Fruit fly (Drosophila melanogaster) whole organism, embryonic: ENCODE results near the gene CG3862.

Experiments used
- Ada2b ChIP-seq: fragments of 200-800 bp; sonication (Bioruptor generic); IDR thresholded peaks from 2 replicates; pipeline ENCODE4 v1.3.6; 2022; ENCODE audit warnings: missing biosample characterization, missing genetic modification characterization
- Atf6 ChIP-seq: fragments of 200-800 bp; sonication (Bioruptor generic); IDR thresholded peaks from 2 replicates; pipeline ENCODE4 v1.3.6; 2022; ENCODE audit warnings: missing biosample characterization, missing genetic modification characterization
- BtbVII ChIP-seq: fragments of 200-800 bp; sonication (Bioruptor generic); optimal IDR thresholded peaks from 3 replicates; lab custom pipeline; 2017; ENCODE audit warnings: missing biosample characterization, mild to moderate bottlenecking, missing genetic modification characterization
- Bteb2 ChIP-seq: fragments of 200-800 bp; sonication (Bioruptor generic); optimal IDR thresholded peaks from 2 replicates; lab custom pipeline; 2016; ENCODE audit warnings: missing biosample characterization, missing genetic modification characterization
- CG10462 ChIP-seq: fragments of 200-800 bp; sonication (Bioruptor generic); optimal IDR thresholded peaks from 2 replicates; lab custom pipeline; 2016; ENCODE audit warnings: missing biosample characterization, missing genetic modification characterization
- CG11696 ChIP-seq: fragments of 200-800 bp; sonication (Bioruptor generic); IDR thresholded peaks from 2 replicates; pipeline ENCODE4 v1.3.6; 2022; ENCODE audit warnings: missing biosample characterization, missing genetic modification characterization
- CG11723 ChIP-seq: fragments of 200-800 bp; sonication (Bioruptor generic); optimal IDR thresholded peaks from 2 replicates; lab custom pipeline; 2017; ENCODE audit warnings: missing biosample characterization, mild to moderate bottlenecking, missing genetic modification characterization
- CG12744 ChIP-seq: fragments of 200-800 bp; sonication (Bioruptor generic); optimal IDR thresholded peaks from 2 replicates; lab custom pipeline; 2016; ENCODE audit warnings: missing biosample characterization, missing genetic modification characterization
- CG1529 ChIP-seq: fragments of 200-800 bp; sonication (Bioruptor generic); optimal IDR thresholded peaks from 3 replicates; lab custom pipeline; 2018; ENCODE audit warnings: missing biosample characterization, missing genetic modification characterization
- CG16779 ChIP-seq: fragments of 200-800 bp; sonication (Bioruptor generic); IDR thresholded peaks from 2 replicates; pipeline ENCODE4 v1.3.6; 2022; ENCODE audit warnings: missing biosample characterization, missing genetic modification characterization
- CG16813 ChIP-seq: fragments of 200-800 bp; sonication (Bioruptor generic); IDR thresholded peaks from 3 replicates; pipeline ENCODE4 v1.3.6; 2022; ENCODE audit warnings: missing biosample characterization, missing genetic modification characterization; ENCODE audit not compliant: partially characterized antibody
- CG16815 ChIP-seq: fragments of 200-800 bp; sonication (Bioruptor generic); optimal IDR thresholded peaks from 3 replicates; lab custom pipeline; 2017; ENCODE audit warnings: missing biosample characterization, mild to moderate bottlenecking, missing genetic modification characterization
- CG17361 ChIP-seq: fragments of 200-800 bp; sonication (Bioruptor generic); IDR thresholded peaks from 3 replicates; pipeline ENCODE4 v1.3.6; 2022; ENCODE audit warnings: missing biosample characterization, missing genetic modification characterization
- CG18011 ChIP-seq: fragments of 200-800 bp; sonication (Bioruptor generic); optimal IDR thresholded peaks from 2 replicates; lab custom pipeline; 2017; ENCODE audit warnings: missing biosample characterization, missing genetic modification characterization, mild to moderate bottlenecking, moderate library complexity, missing genotype
- CG2199 ChIP-seq: fragments of 200-800 bp; sonication (Bioruptor generic); IDR thresholded peaks from 3 replicates; pipeline ENCODE4 v1.3.6; 2022; ENCODE audit warnings: missing biosample characterization, missing genetic modification characterization
- CG30431 ChIP-seq: fragments of 200-800 bp; sonication (Bioruptor generic); optimal IDR thresholded peaks from 2 replicates; lab custom pipeline; 2017; ENCODE audit warnings: missing biosample characterization, missing genetic modification characterization
- CG32767 ChIP-seq: fragments of 200-800 bp; sonication (Bioruptor generic); IDR thresholded peaks from 2 replicates; pipeline ENCODE4 v1.3.6; 2022; ENCODE audit warnings: missing biosample characterization, missing genetic modification characterization
- CG4404 ChIP-seq: fragments of 200-800 bp; sonication (Bioruptor generic); IDR thresholded peaks from 2 replicates; pipeline ENCODE4 v1.3.6; 2022; ENCODE audit warnings: missing biosample characterization, missing genetic modification characterization
- CG6765 ChIP-seq: fragments of 200-800 bp; sonication (Bioruptor generic); optimal IDR thresholded peaks from 3 replicates; lab custom pipeline; 2017; ENCODE audit warnings: missing biosample characterization, mild to moderate bottlenecking, missing genetic modification characterization
- CG7839 ChIP-seq: fragments of 200-800 bp; sonication (Bioruptor generic); optimal IDR thresholded peaks from 3 replicates; lab custom pipeline; 2018; ENCODE audit warnings: missing biosample characterization, mild to moderate bottlenecking, missing genetic modification characterization, moderate library complexity
- CG9215 ChIP-seq: fragments of 200-800 bp; sonication (Bioruptor generic); IDR thresholded peaks from 2 replicates; pipeline ENCODE4 v1.3.6; 2022; ENCODE audit warnings: missing biosample characterization, missing genetic modification characterization
- Dad ChIP-seq: fragments of 200-800 bp; sonication (Bioruptor generic); optimal IDR thresholded peaks from 3 replicates; lab custom pipeline; 2016; ENCODE audit warnings: missing biosample characterization, missing genetic modification characterization
- Deaf1 ChIP-seq: fragments of 200-800 bp; optimal IDR thresholded peaks from 3 replicates; lab custom pipeline; 2019; ENCODE audit warnings: missing biosample characterization, mild to moderate bottlenecking, missing genetic modification characterization, moderate library complexity
- Gsc ChIP-seq: fragments of 200-800 bp; sonication (Bioruptor generic); IDR thresholded peaks from 2 replicates; pipeline ENCODE4 v1.3.6; 2022; ENCODE audit warnings: missing biosample characterization, missing genetic modification characterization
- H2.0 ChIP-seq: fragments of 200-800 bp; sonication (Bioruptor generic); IDR thresholded peaks from 2 replicates; pipeline ENCODE4 v1.3.6; 2022; ENCODE audit warnings: missing biosample characterization, missing genetic modification characterization
- Hand ChIP-seq: fragments of 200-800 bp; sonication (Bioruptor generic); optimal IDR thresholded peaks from 2 replicates; lab custom pipeline; 2017; ENCODE audit warnings: mild to moderate bottlenecking, missing biosample characterization, missing genetic modification reagents, missing genetic modification characterization
- HmgD ChIP-seq: fragments of 200-800 bp; sonication (Bioruptor generic); optimal IDR thresholded peaks from 3 replicates; lab custom pipeline; 2016; ENCODE audit warnings: missing biosample characterization, missing genetic modification characterization
- Hr3 ChIP-seq: fragments of 200-800 bp; sonication (Bioruptor generic); optimal IDR thresholded peaks from 3 replicates; lab custom pipeline; 2016; ENCODE audit warnings: missing biosample characterization, missing genetic modification characterization
- MESR4 ChIP-seq: fragments of 200-800 bp; sonication (Bioruptor generic); optimal IDR thresholded peaks from 2 replicates; lab custom pipeline; 2018; ENCODE audit warnings: missing biosample characterization, mild to moderate bottlenecking, missing genetic modification characterization, moderate library complexity
- Myb ChIP-seq: fragments of 200-800 bp; sonication (Bioruptor generic); optimal IDR thresholded peaks from 2 replicates; lab custom pipeline; 2016; ENCODE audit warnings: missing biosample characterization, missing genetic modification characterization
- Oli ChIP-seq: fragments of 200-800 bp; sonication (Bioruptor generic); optimal IDR thresholded peaks from 2 replicates; lab custom pipeline; 2018; ENCODE audit warnings: missing biosample characterization, mild to moderate bottlenecking, missing genetic modification characterization, moderate library complexity
- Sin3A ChIP-seq: fragments of >200 bp; optimal IDR thresholded peaks from 2 replicates; lab custom pipeline; 2018
- Xrp1 ChIP-seq: fragments of 200-800 bp; sonication (Bioruptor generic); IDR thresholded peaks from 2 replicates; pipeline ENCODE4 v1.3.6; 2022; ENCODE audit warnings: missing biosample characterization, missing genetic modification characterization
- abd-A ChIP-seq: fragments of 200-800 bp; sonication (Bioruptor generic); optimal IDR thresholded peaks from 3 replicates; lab custom pipeline; 2019; ENCODE audit warnings: missing biosample characterization, mild to moderate bottlenecking, missing genetic modification characterization, moderate library complexity
- ac ChIP-seq: fragments of 200-800 bp; sonication (Bioruptor generic); optimal IDR thresholded peaks from 3 replicates; lab custom pipeline; 2017; ENCODE audit warnings: missing biosample characterization, mild to moderate bottlenecking, missing genetic modification characterization
- bowl ChIP-seq: fragments of 200-800 bp; sonication (Bioruptor generic); IDR thresholded peaks from 2 replicates; pipeline ENCODE4 v1.3.6; 2022; ENCODE audit warnings: missing biosample characterization, missing genetic modification characterization
- br ChIP-seq: fragments of >200 bp; optimal IDR thresholded peaks from 2 replicates; lab custom pipeline; 2017
- caup ChIP-seq: fragments of 200-800 bp; sonication (Bioruptor generic); optimal IDR thresholded peaks from 3 replicates; lab custom pipeline; 2017; ENCODE audit warnings: missing biosample characterization, mild to moderate bottlenecking, missing genetic modification characterization, moderate library complexity; ENCODE audit not compliant: severe bottlenecking
- dan ChIP-seq: fragments of 200-800 bp; sonication (Bioruptor generic); IDR thresholded peaks from 2 replicates; pipeline ENCODE4 v1.3.6; 2022; ENCODE audit warnings: missing biosample characterization, missing genetic modification characterization
- fd102C ChIP-seq: fragments of 200-800 bp; sonication (Bioruptor generic); optimal IDR thresholded peaks from 2 replicates; lab custom pipeline; 2018; ENCODE audit warnings: missing biosample characterization, mild to moderate bottlenecking, missing genetic modification characterization, moderate library complexity
- gfzf ChIP-seq: fragments of 200-800 bp; sonication (Bioruptor generic); optimal IDR thresholded peaks from 2 replicates; lab custom pipeline; 2016; ENCODE audit warnings: missing biosample characterization, mild to moderate bottlenecking, missing genetic modification characterization, moderate library complexity
- lov ChIP-seq, 2 experiments: fragments of 200-800 bp in 1 of 2; fragments of >200 bp in 1 of 2; sonication (Bioruptor generic) in 1 of 2; IDR thresholded peaks in 1 of 2; optimal IDR thresholded peaks in 1 of 2; 2 replicates in 1 of 2; 3 replicates in 1 of 2; pipeline versions ENCODE4 v1.3.6 to Lab custom; 2017 to 2022; ENCODE audit warnings: missing biosample characterization in 1 of 2, missing genetic modification characterization in 1 of 2
- mld ChIP-seq: fragments of 200-800 bp; sonication (Bioruptor generic); IDR thresholded peaks from 3 replicates; pipeline ENCODE4 v1.3.6; 2022; ENCODE audit warnings: missing biosample characterization, missing genetic modification characterization; ENCODE audit not compliant: partially characterized antibody
- odd ChIP-seq: fragments of 200-800 bp; sonication (Bioruptor generic); optimal IDR thresholded peaks from 2 replicates; lab custom pipeline; 2017; ENCODE audit warnings: missing biosample characterization, mild to moderate bottlenecking, missing genetic modification characterization
- pan ChIP-seq, 4 experiments: fragments of >200 bp in 3 of 4; fragments of 200-800 bp in 1 of 4; sonication (Bioruptor generic) in 1 of 4; optimal IDR thresholded peaks in 3 of 4; IDR thresholded peaks in 1 of 4; 2 replicates each; pipeline versions ENCODE4 v1.3.6 to Lab custom; 2017 to 2022; ENCODE audit warnings: missing biosample characterization in 2 of 4, missing genetic modification characterization in 2 of 4, mixed read lengths in 1 of 4
- schlank ChIP-seq: fragments of 200-800 bp; sonication (Bioruptor generic); optimal IDR thresholded peaks from 2 replicates; lab custom pipeline; 2018; ENCODE audit warnings: missing biosample characterization, mild to moderate bottlenecking, missing genetic modification characterization
- sim ChIP-seq: fragments of 200-800 bp; sonication (Bioruptor generic); IDR thresholded peaks from 2 replicates; pipeline ENCODE4 v1.3.6; 2022; ENCODE audit warnings: missing biosample characterization, missing genetic modification characterization
- slbo ChIP-seq: fragments of 200-800 bp; sonication (Bioruptor generic); IDR thresholded peaks from 2 replicates; pipeline ENCODE4 v1.3.6; 2022; ENCODE audit warnings: missing biosample characterization, missing genetic modification characterization
- stc ChIP-seq: fragments of 200-800 bp; sonication (Bioruptor generic); IDR thresholded peaks from 2 replicates; pipeline ENCODE4 v1.3.6; 2022; ENCODE audit warnings: missing biosample characterization, missing genetic modification characterization
- vnd ChIP-seq: fragments of 200-800 bp; sonication (Bioruptor generic); IDR thresholded peaks from 3 replicates; pipeline ENCODE4 v1.3.6; 2022; ENCODE audit warnings: missing biosample characterization, missing genetic modification characterization; ENCODE audit not compliant: partially characterized antibody

The CG3862 gene

DNA sequence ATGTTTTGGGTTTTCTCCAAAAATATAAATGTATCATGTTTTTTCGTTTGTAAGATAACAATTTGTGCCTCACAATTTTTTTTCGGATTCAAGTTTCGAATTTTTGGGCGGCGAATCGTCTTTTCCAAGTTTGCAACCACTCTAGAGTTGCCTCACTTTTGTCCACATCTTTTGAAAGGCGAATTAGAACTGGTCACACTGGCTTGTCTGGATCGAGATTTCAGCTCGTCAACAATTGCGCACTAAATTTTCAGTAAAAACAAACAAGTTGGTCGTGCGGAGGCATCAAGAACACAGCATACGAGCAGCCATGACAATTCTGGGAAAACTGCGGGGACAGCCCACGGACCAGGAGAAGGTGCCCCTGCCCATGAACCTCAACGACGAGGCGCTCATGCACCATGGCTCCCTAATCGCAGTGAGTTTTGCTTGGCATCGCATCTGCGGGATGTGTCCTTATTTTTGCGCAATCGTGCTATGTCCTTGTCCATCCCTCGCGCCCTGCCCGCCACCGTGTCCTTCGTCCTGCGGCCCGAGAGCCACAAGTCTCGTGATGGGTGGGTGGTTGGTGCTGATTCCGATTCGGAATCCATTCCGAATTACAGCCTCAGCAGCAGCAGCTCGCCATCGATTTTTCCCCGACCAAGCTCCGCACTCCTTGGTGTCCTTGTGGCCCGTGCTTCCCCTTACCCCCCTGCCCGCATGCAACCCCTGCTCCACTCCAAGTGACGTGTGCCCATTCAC is 4.2 kb downstream of the CG3862 start, which contains the start of gene CG3662 (continued):
- TF ChIP-seq fd102C (GFP tag; lab: Kevin White, UChicago) (no peak), CG6765 (GFP tag; lab: Kevin White, UChicago) (no peak), gfzf (GFP tag; lab: Kevin White, UChicago) (peak; percentile 97), CG17361 (GFP tag; lab: Robert Waterston, UW) (no peak), ac (GFP tag; lab: Kevin White, UChicago) (no peak), CG32767 (0 out of 2 replicates have a peak, but pooled peaks have one; percentile 32), CG16813 (no peak), CG18011 (GFP tag; lab: Kevin White, UChicago) (no peak), Oli (no peak), Xrp1 (GFP tag; lab: Robert Waterston, UW) (no peak), CG7839 (tag; lab: Kevin White, UChicago) (no peak), MESR4 (GFP tag; lab: Kevin White, UChicago) (peak; percentile 97), CG11696 (GFP tag; lab: Robert Waterston, UW) (no peak), HmgD (GFP tag; lab: Kevin White, UChicago) (no peak), caup (GFP tag; lab: Kevin White, UChicago) (peak; percentile 18), CG12744 (GFP tag; lab: Kevin White, UChicago) (no peak), H2.0 (GFP tag; lab: Robert Waterston, UW) (no peak), Bteb2 (GFP tag; lab: Kevin White, UChicago) (no peak), CG16815 (GFP tag; lab: Kevin White, UChicago) (no peak), CG2199 (GFP tag; lab: Robert Waterston, UW) (no peak), Deaf1 (tag; lab: Kevin White, UChicago) (peak; percentile 85), Hand (GFP tag; lab: Kevin White, UChicago) (no peak), slbo (GFP tag; lab: Robert Waterston, UW) (no peak), BtbVII (GFP tag; lab: Kevin White, UChicago) (no peak), stc (GFP tag; lab: Robert Waterston, UW) (no peak), Dad (GFP tag; lab: Kevin White, UChicago) (no peak), Myb (peak; percentile 93), Atf6 (no peak), abd-A (tag; lab: Kevin White, UChicago) (no peak), CG10462 (no peak), CG30431 (GFP tag; lab: Kevin White, UChicago) (no peak), schlank (tag; lab: Kevin White, UChicago) (no peak), vnd (GFP tag; lab: Robert Waterston, UW) (no peak), Hr3 (GFP tag; lab: Kevin White, UChicago) (no peak), CG4404 (GFP tag; lab: Robert Waterston, UW) (no peak), dan (GFP tag; lab: Robert Waterston, UW) (no peak), bowl (GFP tag; lab: Robert Waterston, UW) (no peak), pan (optimal IDR thresholded peaks at IDR 0.05; lab: Kevin White, UChicago) (no peak), pan (GFP tag; optimal IDR thresholded peaks at IDR 0.05 in 1 of 2, IDR thresholded peaks at IDR 0.05 in 1 of 2) (peak in 1 of 2 experiments; percentile 25), mld (no peak), lov (optimal IDR thresholded peaks at IDR 0.05; lab: Kevin White, UChicago) (no peak), lov (GFP tag; IDR thresholded peaks at IDR 0.05; lab: Robert Waterston, UW) (no peak), CG1529 (GFP tag; lab: Kevin White, UChicago) (no peak), CG16779 (GFP tag; lab: Robert Waterston, UW) (no peak), CG11723 (GFP tag; lab: Kevin White, UChicago) (no peak), Ada2b (GFP tag; lab: Robert Waterston, UW) (no peak), sim (no peak), br (lab: Kevin White, UChicago) (no peak), odd (GFP tag; lab: Kevin White, UChicago) (no peak), Gsc (GFP tag; lab: Robert Waterston, UW) (no peak), CG9215 (no peak), Sin3A (lab: Kevin White, UChicago) (peak; percentile 46)
